Fruit fly (Drosophila melanogaster) whole organism, prepupa: ENCODE data around the gene CG10352.

ENCODE experiments used
- CG10669 ChIP-seq: fragments of 200-800 bp; sonication (Bioruptor generic); optimal IDR thresholded peaks from 3 replicates; lab custom pipeline; 2018; ENCODE audit warnings: missing biosample characterization, mild to moderate bottlenecking, missing genetic modification characterization, moderate library complexity
- CG3032 ChIP-seq: fragments of 200-800 bp; optimal IDR thresholded peaks from 2 replicates; lab custom pipeline; 2019; ENCODE audit warnings: missing biosample characterization, mild to moderate bottlenecking, missing genetic modification characterization, moderate library complexity
- CG4318 ChIP-seq: fragments of 200-800 bp; sonication (Bioruptor generic); optimal IDR thresholded peaks from 3 replicates; lab custom pipeline; 2017; ENCODE audit warnings: missing biosample characterization, mild to moderate bottlenecking, missing genetic modification characterization
- Ets21C ChIP-seq: fragments of 200-800 bp; sonication (Bioruptor generic); optimal IDR thresholded peaks from 3 replicates; lab custom pipeline; 2016; ENCODE audit warnings: missing biosample characterization, missing genetic modification characterization
- Gug ChIP-seq: fragments of 200-800 bp; sonication (Bioruptor generic); IDR thresholded peaks from 2 replicates; pipeline ENCODE4 v1.3.6; 2022; ENCODE audit warnings: missing biosample characterization, missing genetic modification characterization
- Lpt ChIP-seq: fragments of 200-800 bp; sonication (Bioruptor generic); optimal IDR thresholded peaks from 3 replicates; lab custom pipeline; 2016; ENCODE audit warnings: missing biosample characterization, missing genetic modification characterization
- Met ChIP-seq: fragments of 200-800 bp; sonication (Bioruptor generic); optimal IDR thresholded peaks from 3 replicates; lab custom pipeline; 2016; ENCODE audit warnings: missing biosample characterization, missing genetic modification characterization
- OdsH ChIP-seq: fragments of 200-800 bp; sonication (Bioruptor generic); optimal IDR thresholded peaks from 3 replicates; lab custom pipeline; 2016; ENCODE audit warnings: missing biosample characterization, missing genetic modification characterization
- Sox102F ChIP-seq: fragments of 200-800 bp; sonication (Bioruptor generic); optimal IDR thresholded peaks from 2 replicates; lab custom pipeline; 2016; ENCODE audit warnings: missing biosample characterization, mild to moderate bottlenecking, missing genetic modification characterization
- Sox14 ChIP-seq: fragments of 200-800 bp; sonication (Bioruptor generic); optimal IDR thresholded peaks from 3 replicates; lab custom pipeline; 2016; ENCODE audit warnings: missing biosample characterization, missing genetic modification characterization
- cyc ChIP-seq: fragments of 200-800 bp; sonication (Bioruptor generic); optimal IDR thresholded peaks from 3 replicates; lab custom pipeline; 2016; ENCODE audit warnings: missing biosample characterization, missing genetic modification characterization
- salr ChIP-seq, 2 experiments: fragments of 200-800 bp; sonication (Bioruptor generic); optimal IDR thresholded peaks; 3 replicates each; lab custom pipeline; 2016 to 2018; ENCODE audit warnings: missing biosample characterization in 2 of 2, missing genetic modification characterization in 2 of 2, mild to moderate bottlenecking in 1 of 2
- svp ChIP-seq: fragments of 200-800 bp; sonication (Bioruptor generic); peaks from one replicate; lab custom pipeline; 2016; ENCODE audit warnings: missing biosample characterization, missing genetic modification characterization

dm6 chrX:11917056-11917633 lies 40.2 kb upstream of the CG10352 start, which contains the start of gene pot:
- TF ChIP-seq Lpt (GFP tag; lab: Kevin White, UChicago) (peak; percentile 15), OdsH (no peak), Ets21C (GFP tag; lab: Kevin White, UChicago) (no peak), Sox102F (GFP tag; lab: Kevin White, UChicago) (peak; percentile 13), CG3032 (no peak), salr (GFP tag; optimal IDR thresholded peaks at IDR 0.05; lab: Kevin White, UChicago) (no peak), Met (no peak), svp (no peak), cyc (GFP tag; lab: Kevin White, UChicago) (no peak), Sox14 (GFP tag; lab: Kevin White, UChicago) (no peak), CG4318 (GFP tag; lab: Kevin White, UChicago) (no peak), Gug (no peak), CG10669 (no peak)
